Worm (Caenorhabditis elegans) whole organism, L4 larva: ENCODE measurements around the gene pafo-1.

Experiments
- D1046.2 ChIP-seq: fragments of 200-800 bp; sonication (Bioruptor generic); IDR thresholded peaks from 2 replicates; pipeline ENCODE4 v1.3.6; 2022; ENCODE audit warnings: missing genetic modification characterization, missing compliant biosample characterization
- F44E2.7 ChIP-seq: fragments of 200-800 bp; sonication (Bioruptor generic); IDR thresholded peaks from 2 replicates; pipeline ENCODE4 v2.1.2; 2022; ENCODE audit warnings: missing genetic modification characterization, missing compliant biosample characterization
- T20F7.1 ChIP-seq: fragments of 200-800 bp; sonication (Bioruptor generic); optimal IDR thresholded peaks from 2 replicates; lab custom pipeline; 2018; ENCODE audit warnings: mild to moderate bottlenecking, missing genetic modification characterization, missing compliant biosample characterization
- Y48G9A.11 ChIP-seq: fragments of 200-800 bp; sonication (Bioruptor generic); IDR thresholded peaks from 2 replicates; pipeline ENCODE4 v1.3.6; 2022; ENCODE audit warnings: missing genetic modification reagents, missing genetic modification characterization, missing compliant biosample characterization
- ZK546.5 ChIP-seq, 2 experiments: sonication (generic microtip); optimal IDR thresholded peaks; 2 replicates each; lab custom pipeline; 2017; ENCODE audit warnings: missing biosample characterization in 2 of 2, missing genetic modification characterization in 2 of 2
- aly-2 ChIP-seq: sonication (generic microtip); optimal IDR thresholded peaks from 2 replicates; lab custom pipeline; 2018; ENCODE audit warnings: missing biosample characterization, missing genetic modification characterization
- ama-1 ChIP-seq: fragments of 150-350 bp; optimal IDR thresholded peaks from 2 replicates; lab custom pipeline; 2014; ENCODE audit warnings: inconsistent platforms, mixed read lengths
- arid-1 ChIP-seq: fragments of 200-800 bp; sonication (Bioruptor generic); conservative IDR thresholded peaks from 2 replicates; pipeline ENCODE4 v1.3.6; 2022; ENCODE audit warnings: missing genetic modification reagents, missing genetic modification characterization, missing compliant biosample characterization
- ceh-20 ChIP-seq: fragments of 200-800 bp; sonication (Bioruptor generic); IDR thresholded peaks from 2 replicates; pipeline ENCODE4 v1.3.6; 2022; ENCODE audit warnings: missing genetic modification reagents, missing genetic modification characterization, missing compliant biosample characterization
- ceh-82 ChIP-seq: sonication (generic microtip); optimal IDR thresholded peaks from 2 replicates; lab custom pipeline; 2017; ENCODE audit warnings: missing biosample characterization, missing genetic modification characterization
- cey-2 ChIP-seq: sonication (generic microtip); optimal IDR thresholded peaks from 3 replicates; lab custom pipeline; 2017; ENCODE audit warnings: missing genetic modification characterization, mild to moderate bottlenecking, missing compliant biosample characterization, antibody characterized with exemption, borderline replicate concordance; ENCODE audit not compliant: insufficient read depth
- daf-12 ChIP-seq: fragments of 150-350 bp; optimal IDR thresholded peaks from 2 replicates; lab custom pipeline; 2014; ENCODE audit warnings: missing biosample characterization, missing genetic modification reagents, missing genetic modification characterization
- daf-16 ChIP-seq, 3 experiments: sonication (generic microtip); optimal IDR thresholded peaks; 2 replicates each; lab custom pipeline; 2016 to 2017; ENCODE audit warnings: missing genetic modification characterization in 3 of 3, missing genetic modification reagents in 3 of 3, mild to moderate bottlenecking in 2 of 3, missing compliant biosample characterization in 2 of 3, missing biosample characterization in 1 of 3, moderate library complexity in 1 of 3
- daf-8 ChIP-seq: fragments of 200-800 bp; sonication (Bioruptor generic); IDR thresholded peaks from 2 replicates; pipeline ENCODE4 v1.3.6; 2022; ENCODE audit warnings: missing genetic modification characterization, missing compliant biosample characterization
- dmd-6 ChIP-seq: fragments of 200-800 bp; sonication (Bioruptor generic); IDR thresholded peaks from 2 replicates; pipeline ENCODE4 v1.3.6; 2022; ENCODE audit warnings: missing genetic modification reagents, missing genetic modification characterization, missing compliant biosample characterization
- dmd-8 ChIP-seq: fragments of 200-800 bp; sonication (Bioruptor generic); IDR thresholded peaks from 2 replicates; pipeline ENCODE4 v1.3.6; 2022; ENCODE audit warnings: missing genetic modification characterization, missing compliant biosample characterization
- dmd-9 ChIP-seq: fragments of 200-800 bp; sonication (Bioruptor generic); IDR thresholded peaks from 2 replicates; pipeline ENCODE4 v1.3.6; 2022; ENCODE audit warnings: missing genetic modification reagents, missing genetic modification characterization, missing compliant biosample characterization
- egl-43 ChIP-seq: fragments of 200-800 bp; sonication (Bioruptor generic); IDR thresholded peaks from 2 replicates; pipeline ENCODE4 v1.3.6; 2022; ENCODE audit warnings: missing genetic modification reagents, missing genetic modification characterization, missing compliant biosample characterization
- gei-8 ChIP-seq: fragments of 200-800 bp; sonication (Bioruptor generic); optimal IDR thresholded peaks from 2 replicates; lab custom pipeline; 2018; ENCODE audit warnings: mild to moderate bottlenecking, missing genetic modification characterization, missing compliant biosample characterization
- hif-1 ChIP-seq, 2 experiments: sonication (generic microtip); optimal IDR thresholded peaks; 2 replicates each; lab custom pipeline; 2016 to 2017; ENCODE audit warnings: missing compliant biosample characterization in 2 of 2, missing genetic modification characterization in 2 of 2, missing genetic modification reagents in 2 of 2, missing genotype in 2 of 2, mild to moderate bottlenecking in 1 of 2
- hmg-1.1 ChIP-seq: fragments of 200-800 bp; sonication (Bioruptor generic); IDR thresholded peaks from 2 replicates; pipeline ENCODE4 v1.3.6; 2022; ENCODE audit warnings: missing genetic modification reagents, missing genetic modification characterization, missing compliant biosample characterization
- lim-7 ChIP-seq: fragments of 200-800 bp; sonication (Bioruptor generic); IDR thresholded peaks from 2 replicates; pipeline ENCODE4 v1.3.6; 2022; ENCODE audit warnings: missing genetic modification characterization, missing compliant biosample characterization
- lin-15B ChIP-seq: fragments of 150-350 bp; sonication (generic microtip); optimal IDR thresholded peaks from 3 replicates; lab custom pipeline; 2014; ENCODE audit warnings: missing biosample characterization, missing genetic modification characterization
- lin-38 ChIP-seq: fragments of 200-800 bp; sonication (Bioruptor generic); IDR thresholded peaks from 2 replicates; pipeline ENCODE4 v1.3.6; 2022; ENCODE audit warnings: missing genetic modification reagents, missing genetic modification characterization, missing compliant biosample characterization
- lir-3 ChIP-seq: sonication (generic microtip); optimal IDR thresholded peaks from 2 replicates; lab custom pipeline; 2016; ENCODE audit warnings: mild to moderate bottlenecking, missing genetic modification characterization, missing compliant biosample characterization
- madf-5 ChIP-seq, 2 experiments: fragments of 200-800 bp; sonication (Bioruptor generic); IDR thresholded peaks; 2 replicates each; pipeline ENCODE4 v1.3.6; 2022; ENCODE audit warnings: missing compliant biosample characterization in 2 of 2, missing genetic modification characterization in 2 of 2
- madf-9 ChIP-seq: fragments of 200-800 bp; sonication (Bioruptor generic); conservative IDR thresholded peaks from 2 replicates; pipeline ENCODE4 v1.3.6; 2022; ENCODE audit warnings: missing genetic modification reagents, missing genetic modification characterization, missing compliant biosample characterization
- mdl-1 ChIP-seq, 2 experiments: fragments of 150-350 bp in 1 of 2; sonication (generic microtip) in 1 of 2; optimal IDR thresholded peaks; 2 replicates each; lab custom pipeline; 2014 to 2017; ENCODE audit warnings: missing biosample characterization in 2 of 2, missing genetic modification characterization in 2 of 2
- mdt-29 ChIP-seq: fragments of 200-800 bp; sonication (Bioruptor generic); IDR thresholded peaks from 2 replicates; pipeline ENCODE4 v1.3.6; 2022; ENCODE audit warnings: missing genetic modification reagents, missing genetic modification characterization, missing compliant biosample characterization
- mes-2 ChIP-seq: sonication (generic microtip); optimal IDR thresholded peaks from 2 replicates; lab custom pipeline; 2016; ENCODE audit warnings: missing genotype, mild to moderate bottlenecking, missing genetic modification characterization, missing compliant biosample characterization; ENCODE audit not compliant: poor library complexity, severe bottlenecking
- nhr-6 ChIP-seq: fragments of 150-350 bp; optimal IDR thresholded peaks from 2 replicates; lab custom pipeline; 2014; ENCODE audit warnings: missing biosample characterization, missing genetic modification characterization
- nhr-77 ChIP-seq: fragments of 150-350 bp; optimal IDR thresholded peaks from 2 replicates; lab custom pipeline; 2014; ENCODE audit warnings: missing biosample characterization, missing genetic modification characterization
- pha-4 ChIP-seq, 2 experiments: fragments of 150-350 bp in 1 of 2; fragments of 200-800 bp in 1 of 2; sonication (Bioruptor generic) in 1 of 2; IDR thresholded peaks in 1 of 2; optimal IDR thresholded peaks in 1 of 2; 2 replicates each; pipeline versions ENCODE4 v1.3.6 to Lab custom; 2014 to 2022; ENCODE audit warnings: missing genetic modification characterization in 2 of 2, missing genetic modification reagents in 2 of 2, missing biosample characterization in 1 of 2, missing compliant biosample characterization in 1 of 2
- php-3 ChIP-seq: fragments of 200-800 bp; sonication (Bioruptor generic); IDR thresholded peaks from 2 replicates; pipeline ENCODE4 v1.3.6; 2022; ENCODE audit warnings: missing genetic modification reagents, missing genetic modification characterization, missing compliant biosample characterization
- saeg-2 ChIP-seq: fragments of 200-800 bp; sonication (Bioruptor generic); IDR thresholded peaks from 2 replicates; pipeline ENCODE4 v1.3.6; 2022; ENCODE audit warnings: missing genetic modification reagents, missing genetic modification characterization, missing compliant biosample characterization
- sdz-12 ChIP-seq: fragments of 200-800 bp; sonication (Bioruptor generic); optimal IDR thresholded peaks from 2 replicates; lab custom pipeline; 2018; ENCODE audit warnings: mild to moderate bottlenecking, missing genetic modification characterization, missing compliant biosample characterization
- set-16 ChIP-seq: fragments of 200-800 bp; sonication (Bioruptor generic); IDR thresholded peaks from 2 replicates; pipeline ENCODE4 v1.3.6; 2022; ENCODE audit warnings: missing genetic modification reagents, missing genetic modification characterization, missing compliant biosample characterization
- skn-1 ChIP-seq: fragments of 150-350 bp; optimal IDR thresholded peaks from 2 replicates; lab custom pipeline; 2014; ENCODE audit warnings: missing biosample characterization, missing genetic modification characterization
- snpc-1.2 ChIP-seq: fragments of 200-800 bp; sonication (Bioruptor generic); IDR thresholded peaks from 2 replicates; pipeline ENCODE4 v1.3.6; 2022; ENCODE audit warnings: missing genetic modification reagents, missing genetic modification characterization, missing compliant biosample characterization
- snpc-4 ChIP-seq: fragments of 150-350 bp; optimal IDR thresholded peaks from 2 replicates; lab custom pipeline; 2014; ENCODE audit warnings: missing biosample characterization, missing genetic modification characterization
- spr-1 ChIP-seq: sonication (generic microtip); optimal IDR thresholded peaks from 2 replicates; lab custom pipeline; 2016; ENCODE audit warnings: mild to moderate bottlenecking, missing genetic modification characterization, missing compliant biosample characterization
- spr-3 ChIP-seq: fragments of 200-800 bp; sonication (Bioruptor generic); optimal IDR thresholded peaks from 2 replicates; lab custom pipeline; 2018; ENCODE audit warnings: mild to moderate bottlenecking, missing genetic modification characterization, missing compliant biosample characterization
- tra-1 ChIP-seq: fragments of 200-800 bp; sonication (Bioruptor generic); IDR thresholded peaks from 2 replicates; pipeline ENCODE4 v1.3.6; 2022; ENCODE audit warnings: missing genetic modification reagents, missing genetic modification characterization, missing compliant biosample characterization
- unc-62 ChIP-seq, 3 experiments: fragments of 150-350 bp in 1 of 3; sonication (generic microtip); optimal IDR thresholded peaks in 2 of 3; peaks in 1 of 3; 1 replicate in 1 of 3; 2 replicates in 2 of 3; lab custom pipeline; 2014 to 2017; ENCODE audit warnings: missing biosample characterization in 3 of 3, missing genetic modification characterization in 3 of 3, missing genetic modification reagents in 3 of 3, missing genotype in 1 of 3
- vab-7 ChIP-seq: fragments of 200-800 bp; sonication (Bioruptor generic); IDR thresholded peaks from 2 replicates; pipeline ENCODE4 v1.3.6; 2022; ENCODE audit warnings: missing genetic modification reagents, missing genetic modification characterization, missing compliant biosample characterization

The pafo-1 gene

ce11 chrV:11539502-11539901 lies 18.0 kb downstream of the pafo-1 start:
- TF ChIP-seq dmd-6 (GFP tag; lab: Robert Waterston, UW), result no peak
- peak; percentile 15 for TF ChIP-seq skn-1 (tag; lab: Kevin White, UChicago)
- no peak for TF ChIP-seq daf-12 (tag; lab: Kevin White, UChicago)
- TF ChIP-seq unc-62 (GFP tag; optimal IDR thresholded peaks at IDR 0.05 in 1 of 2; lab: Kevin White, UChicago), result peak in 1 of 2 experiments; percentile 97
- TF ChIP-seq unc-62 (tag; optimal IDR thresholded peaks at IDR 0.05; lab: Kevin White, UChicago), result no peak
- TF ChIP-seq, all 104 proteins: peak for 2

ce11 chrV:11541284-11541683 lies 19.8 kb downstream of the pafo-1 start:
- TF ChIP-seq php-3 (GFP tag; lab: Robert Waterston, UW) (no peak), gei-8 (GFP tag; lab: Kevin White, UChicago) (peak; percentile 52), saeg-2 (GFP tag; lab: Robert Waterston, UW) (no peak), mdt-29 (GFP tag; lab: Robert Waterston, UW) (0 out of 2 replicates have a peak, but pooled peaks have one; percentile 5), hif-1 (tag; optimal IDR thresholded peaks at IDR 0.05; lab: Kevin White, UChicago) (peak in 1 of 2 experiments; percentile 64), ceh-82 (tag; lab: Kevin White, UChicago) (no peak), nhr-6 (tag; lab: Kevin White, UChicago) (no peak), spr-3 (GFP tag; lab: Kevin White, UChicago) (no peak), T20F7.1 (GFP tag; lab: Kevin White, UChicago) (no peak), dmd-6 (GFP tag; lab: Robert Waterston, UW) (no peak), snpc-1.2 (0 out of 2 replicates have a peak, but pooled peaks have one; percentile 6), dmd-8 (GFP tag; lab: Robert Waterston, UW) (no peak), ceh-20 (GFP tag; lab: Robert Waterston, UW) (peak; percentile 42; the same call in 1 of the 2 replicates), D1046.2 (GFP tag; lab: Robert Waterston, UW) (peak; percentile 82; the same call in 1 of the 2 replicates), snpc-4 (no peak), lim-7 (GFP tag; lab: Robert Waterston, UW) (peak; percentile 67), egl-43 (GFP tag; lab: Robert Waterston, UW) (no peak), madf-9 (GFP tag; lab: Robert Waterston, UW) (0 out of 2 replicates have a peak, but pooled peaks have one; percentile 53), set-16 (GFP tag; lab: Robert Waterston, UW) (no peak), lin-38 (GFP tag; lab: Robert Waterston, UW) (peak; percentile 30; the same call in 1 of the 2 replicates), dmd-9 (0 out of 2 replicates have a peak, but pooled peaks have one; percentile 36), madf-5 (GFP tag; IDR thresholded peaks at IDR 0.05; lab: Robert Waterston, UW) (no peak), mdl-1 (tag; optimal IDR thresholded peaks at IDR 0.05; lab: Kevin White, UChicago) (no peak), sdz-12 (no peak), nhr-77 (no peak), Y48G9A.11 (0 out of 2 replicates have a peak, but pooled peaks have one; percentile 35), pha-4 (GFP tag; IDR thresholded peaks at IDR 0.05; lab: Robert Waterston, UW) (0 out of 2 replicates have a peak, but pooled peaks have one; percentile 44), pha-4 (tag; optimal IDR thresholded peaks at IDR 0.05; lab: Kevin White, UChicago) (no peak), skn-1 (tag; lab: Kevin White, UChicago) (no peak), vab-7 (GFP tag; lab: Robert Waterston, UW) (peak; percentile 30; the same call in 1 of the 2 replicates), ZK546.5 (tag; optimal IDR thresholded peaks at IDR 0.05; lab: Kevin White, UChicago) (no peak), mes-2 (no peak), daf-8 (GFP tag; lab: Robert Waterston, UW) (no peak), daf-16 (GFP tag; optimal IDR thresholded peaks at IDR 0.05; lab: Kevin White, UChicago) (no peak), daf-16 (tag; optimal IDR thresholded peaks at IDR 0.05; lab: Kevin White, UChicago) (no peak), cey-2 (tag; lab: Kevin White, UChicago) (no peak), tra-1 (GFP tag; lab: Robert Waterston, UW) (0 out of 2 replicates have a peak, but pooled peaks have one; percentile 9), arid-1 (GFP tag; lab: Robert Waterston, UW) (0 out of 2 replicates have a peak, but pooled peaks have one; percentile 39), lin-15B (tag; lab: Kevin White, UChicago) (no peak), aly-2 (tag; lab: Kevin White, UChicago) (no peak), hmg-1.1 (GFP tag; lab: Robert Waterston, UW) (0 out of 2 replicates have a peak, but pooled peaks have one; percentile 33), lir-3 (no peak), ama-1 (peak; percentile 19), F44E2.7 (GFP tag; lab: Robert Waterston, UW) (no peak), spr-1 (tag; lab: Kevin White, UChicago) (no peak)
